Worm (Caenorhabditis elegans) whole organism, late embryonic: Measurements from ENCODE around the gene Y66D12A.19.

Experiments used
- Y22D7AL.16 ChIP-seq: sonication (generic microtip); optimal IDR thresholded peaks from 2 replicates; lab custom pipeline; 2016; ENCODE audit warnings: missing genetic modification characterization, missing compliant biosample characterization
- ceh-24 ChIP-seq: sonication (generic microtip); optimal IDR thresholded peaks from 2 replicates; lab custom pipeline; 2016; ENCODE audit warnings: mild to moderate bottlenecking, missing genetic modification characterization, missing compliant biosample characterization
- ceh-34 ChIP-seq: sonication (generic microtip); optimal IDR thresholded peaks from 2 replicates; lab custom pipeline; 2016; ENCODE audit warnings: mild to moderate bottlenecking, missing genetic modification characterization, missing compliant biosample characterization
- hlh-30 ChIP-seq: sonication (generic microtip); optimal IDR thresholded peaks from 2 replicates; lab custom pipeline; 2017; ENCODE audit warnings: antibody characterized with exemption, missing genetic modification characterization, missing compliant biosample characterization; ENCODE audit not compliant: insufficient read depth
- nhr-11 ChIP-seq: fragments of 150-350 bp; optimal IDR thresholded peaks from 2 replicates; lab custom pipeline; 2014; ENCODE audit warnings: missing biosample characterization, missing genetic modification characterization
- npax-4 ChIP-seq: sonication (generic microtip); optimal IDR thresholded peaks from 2 replicates; lab custom pipeline; 2016; ENCODE audit warnings: missing genetic modification characterization, missing compliant biosample characterization
- pha-4 ChIP-seq: fragments of 150-350 bp; optimal IDR thresholded peaks from 2 replicates; lab custom pipeline; 2018; ENCODE audit warnings: missing biosample characterization, missing genetic modification reagents, missing genetic modification characterization
- ref-2 ChIP-seq: sonication (generic microtip); optimal IDR thresholded peaks from 2 replicates; lab custom pipeline; 2016; ENCODE audit warnings: missing genetic modification characterization, missing compliant biosample characterization

- TF ChIP-seq hlh-30 (no peak), npax-4 (tag; lab: Kevin White, UChicago) (no peak), ceh-24 (no peak), ref-2 (tag; lab: Kevin White, UChicago) (no peak), nhr-11 (tag; lab: Kevin White, UChicago) (no peak), Y22D7AL.16 (no peak), ceh-34 (tag; lab: Kevin White, UChicago) (no peak), pha-4 (tag; lab: Kevin White, UChicago) (no peak)
Observed at ce11 chrIII:11472861-11473260, 36.0 kb upstream of the Y66D12A.19 start.
